Worm (Caenorhabditis elegans) whole organism, L1 larva: ENCODE measurements around the gene mdt-11.
A peak's percentile ranks its signal among the peaks of the same experiment; 100 is the strongest.

Experiments
- C04F5.9 ChIP-seq: sonication (generic microtip); optimal IDR thresholded peaks from 2 replicates; lab custom pipeline; 2016; ENCODE audit warnings: missing genetic modification characterization, missing compliant biosample characterization
- C16A3.4 ChIP-seq: fragments of 150-350 bp; optimal IDR thresholded peaks from 2 replicates; lab custom pipeline; 2014; ENCODE audit warnings: missing biosample characterization, missing genetic modification characterization
- C34B4.2 ChIP-seq: sonication (generic microtip); optimal IDR thresholded peaks from 2 replicates; lab custom pipeline; 2017; ENCODE audit warnings: mild to moderate bottlenecking, missing genetic modification characterization, missing compliant biosample characterization
- Y116A8C.19 ChIP-seq: sonication (generic microtip); optimal IDR thresholded peaks from 2 replicates; lab custom pipeline; 2016; ENCODE audit warnings: missing compliant biosample characterization, missing genetic modification characterization, borderline replicate concordance
- ama-1 ChIP-seq: fragments of 150-350 bp; optimal IDR thresholded peaks from 2 replicates; lab custom pipeline; 2014
- blmp-1 ChIP-seq: fragments of 150-350 bp; optimal IDR thresholded peaks from 2 replicates; lab custom pipeline; 2014; ENCODE audit warnings: missing biosample characterization, missing genetic modification characterization
- ceh-63 ChIP-seq: fragments of 200-800 bp; sonication (Bioruptor generic); optimal IDR thresholded peaks from 2 replicates; lab custom pipeline; 2018; ENCODE audit warnings: mild to moderate bottlenecking, missing genetic modification characterization, missing compliant biosample characterization
- ceh-82 ChIP-seq, 3 experiments: fragments of 150-350 bp in 1 of 3; sonication (generic microtip) in 2 of 3; optimal IDR thresholded peaks; 2 replicates each; lab custom pipeline; 2014 to 2017; ENCODE audit warnings: missing biosample characterization in 3 of 3, missing genetic modification characterization in 3 of 3
- dpl-1 ChIP-seq, 3 experiments: fragments of 150-350 bp in 2 of 3; sonication (generic microtip) in 1 of 3; optimal IDR thresholded peaks; 2 replicates each; lab custom pipeline; 2014 to 2017; ENCODE audit warnings: missing biosample characterization in 3 of 3, missing genetic modification characterization in 3 of 3, missing genetic modification reagents in 3 of 3
- dsc-1 ChIP-seq: sonication (generic microtip); optimal IDR thresholded peaks from 2 replicates; lab custom pipeline; 2016; ENCODE audit warnings: mild to moderate bottlenecking, missing genetic modification characterization, missing compliant biosample characterization
- efl-1 ChIP-seq, 4 experiments: fragments of 150-350 bp; optimal IDR thresholded peaks in 3 of 4; peaks in 1 of 4; 1 replicate in 1 of 4; 2 replicates in 3 of 4; lab custom pipeline; 2014; ENCODE audit warnings: missing biosample characterization in 2 of 4, missing genetic modification characterization in 2 of 4, missing genetic modification reagents in 2 of 4
- egl-27 ChIP-seq, 2 experiments: fragments of 150-350 bp in 1 of 2; sonication (generic microtip); optimal IDR thresholded peaks; 3 replicates each; lab custom pipeline; 2017 to 2018; ENCODE audit warnings: missing biosample characterization in 2 of 2, missing genetic modification characterization in 2 of 2, missing genetic modification reagents in 2 of 2
- elt-3 ChIP-seq, 6 experiments: fragments of 150-350 bp in 1 of 6; sonication (generic microtip); optimal IDR thresholded peaks; 2 replicates each; lab custom pipeline; 2017 to 2018; ENCODE audit warnings: missing biosample characterization in 6 of 6, missing genetic modification characterization in 6 of 6, inconsistent platforms in 1 of 6
- fkh-8 ChIP-seq: sonication (generic microtip); optimal IDR thresholded peaks from 2 replicates; lab custom pipeline; 2016; ENCODE audit warnings: mild to moderate bottlenecking, missing genetic modification characterization, missing compliant biosample characterization
- grh-1 ChIP-seq: fragments of 200-800 bp; sonication (Bioruptor generic); IDR thresholded peaks from 2 replicates; pipeline ENCODE4 v1.3.6; 2022; ENCODE audit warnings: missing genetic modification reagents, missing genetic modification characterization, missing compliant biosample characterization
- hpl-2 ChIP-seq: fragments of 150-350 bp; optimal IDR thresholded peaks from 2 replicates; lab custom pipeline; 2014; ENCODE audit warnings: missing biosample characterization, missing genetic modification reagents, missing genetic modification characterization
- irx-1 ChIP-seq: sonication (generic microtip); optimal IDR thresholded peaks from 2 replicates; lab custom pipeline; 2016; ENCODE audit warnings: missing genetic modification characterization, missing compliant biosample characterization
- isw-1 ChIP-seq: fragments of 200-800 bp; sonication (Bioruptor generic); IDR thresholded peaks from 2 replicates; pipeline ENCODE4 v1.3.6; 2022; ENCODE audit warnings: missing genetic modification characterization, missing compliant biosample characterization
- lin-13 ChIP-seq: fragments of 150-350 bp; optimal IDR thresholded peaks from 2 replicates; lab custom pipeline; 2014; ENCODE audit warnings: missing biosample characterization, missing genetic modification reagents, missing genetic modification characterization
- lin-14 ChIP-seq: fragments of 200-800 bp; sonication (Bioruptor generic); optimal IDR thresholded peaks from 2 replicates; lab custom pipeline; 2018; ENCODE audit warnings: mild to moderate bottlenecking, missing genetic modification characterization, moderate library complexity, missing compliant biosample characterization
- lin-35 ChIP-seq, 2 experiments: fragments of 150-350 bp; optimal IDR thresholded peaks; 2 replicates each; lab custom pipeline; 2014; ENCODE audit warnings: missing biosample characterization in 2 of 2, missing genetic modification characterization in 2 of 2, missing genetic modification reagents in 2 of 2
- lin-39 ChIP-seq: fragments of 150-350 bp; optimal IDR thresholded peaks from 2 replicates; lab custom pipeline; 2014; ENCODE audit warnings: missing biosample characterization, missing genetic modification reagents, missing genetic modification characterization
- lsy-2 ChIP-seq, 2 experiments: fragments of 150-350 bp; optimal IDR thresholded peaks; 2 replicates each; lab custom pipeline; 2014; ENCODE audit warnings: missing biosample characterization in 2 of 2, missing genetic modification characterization in 2 of 2
- mdl-1 ChIP-seq, 2 experiments: fragments of 150-350 bp; optimal IDR thresholded peaks; 2 replicates each; lab custom pipeline; 2014 to 2017; ENCODE audit warnings: missing biosample characterization in 2 of 2, missing genetic modification characterization in 2 of 2, inconsistent platforms in 1 of 2
- mef-2 ChIP-seq: fragments of 150-350 bp; optimal IDR thresholded peaks from 2 replicates; lab custom pipeline; 2014; ENCODE audit warnings: missing biosample characterization, missing genetic modification characterization
- nhr-19 ChIP-seq: fragments of 200-800 bp; sonication (Bioruptor generic); conservative IDR thresholded peaks from 2 replicates; pipeline ENCODE4 v1.3.6; 2022; ENCODE audit warnings: missing genetic modification characterization, missing compliant biosample characterization
- nhr-47 ChIP-seq: sonication (generic microtip); optimal IDR thresholded peaks from 2 replicates; lab custom pipeline; 2016; ENCODE audit warnings: mild to moderate bottlenecking, missing genetic modification characterization, moderate library complexity, missing compliant biosample characterization
- nhr-71 ChIP-seq: sonication (generic microtip); optimal IDR thresholded peaks from 2 replicates; lab custom pipeline; 2016; ENCODE audit warnings: mild to moderate bottlenecking, missing genetic modification characterization, moderate library complexity, missing compliant biosample characterization
- nhr-76 ChIP-seq: sonication (generic microtip); optimal IDR thresholded peaks from 2 replicates; lab custom pipeline; 2017; ENCODE audit warnings: missing biosample characterization, missing genetic modification characterization
- nhr-77 ChIP-seq: fragments of 150-350 bp; optimal IDR thresholded peaks from 2 replicates; lab custom pipeline; 2014; ENCODE audit warnings: missing biosample characterization, missing genetic modification characterization
- nhr-84 ChIP-seq: sonication (generic microtip); optimal IDR thresholded peaks from 2 replicates; lab custom pipeline; 2017; ENCODE audit warnings: missing biosample characterization, missing genetic modification characterization
- nhr-85 ChIP-seq: sonication (generic microtip); peaks from one replicate; lab custom pipeline; 2016; ENCODE audit warnings: missing genetic modification characterization, inconsistent platforms, missing compliant biosample characterization
- pax-3 ChIP-seq: fragments of 200-800 bp; sonication (Bioruptor generic); optimal IDR thresholded peaks from 2 replicates; lab custom pipeline; 2018; ENCODE audit warnings: mild to moderate bottlenecking, missing genetic modification characterization, moderate library complexity, missing compliant biosample characterization
- rnt-1 ChIP-seq: sonication (generic microtip); optimal IDR thresholded peaks from 2 replicates; lab custom pipeline; 2016; ENCODE audit warnings: mild to moderate bottlenecking, missing genetic modification characterization, moderate library complexity, missing compliant biosample characterization
- skn-1 ChIP-seq: fragments of 150-350 bp; optimal IDR thresholded peaks from 2 replicates; lab custom pipeline; 2014; ENCODE audit warnings: missing biosample characterization, missing genetic modification characterization
- snu-23 ChIP-seq: sonication (generic microtip); optimal IDR thresholded peaks from 2 replicates; lab custom pipeline; 2016; ENCODE audit warnings: missing genetic modification characterization, missing compliant biosample characterization
- swsn-7 ChIP-seq: sonication (generic microtip); optimal IDR thresholded peaks from 2 replicates; lab custom pipeline; 2016; ENCODE audit warnings: missing genetic modification characterization, missing compliant biosample characterization
- tbx-2 ChIP-seq: sonication (generic microtip); optimal IDR thresholded peaks from 2 replicates; lab custom pipeline; 2016; ENCODE audit warnings: missing genetic modification characterization, missing compliant biosample characterization
- tlp-1 ChIP-seq: fragments of 150-350 bp; optimal IDR thresholded peaks from 2 replicates; lab custom pipeline; 2014; ENCODE audit warnings: missing biosample characterization, missing genetic modification characterization
- unc-30 ChIP-seq: sonication (generic microtip); optimal IDR thresholded peaks from 2 replicates; lab custom pipeline; 2017; ENCODE audit warnings: missing biosample characterization, missing genetic modification characterization
- unc-62 ChIP-seq: fragments of 150-350 bp; optimal IDR thresholded peaks from 2 replicates; lab custom pipeline; 2014; ENCODE audit warnings: missing biosample characterization, missing genetic modification reagents, missing genetic modification characterization
- unc-86 ChIP-seq: sonication (generic microtip); optimal IDR thresholded peaks from 2 replicates; lab custom pipeline; 2016; ENCODE audit warnings: missing genetic modification characterization, missing compliant biosample characterization
- zag-1 ChIP-seq: fragments of 150-350 bp; optimal IDR thresholded peaks from 2 replicates; lab custom pipeline; 2014; ENCODE audit warnings: missing biosample characterization, missing genetic modification characterization
- zip-4 ChIP-seq: fragments of 200-800 bp; sonication (Bioruptor generic); optimal IDR thresholded peaks from 2 replicates; lab custom pipeline; 2018; ENCODE audit warnings: mild to moderate bottlenecking, missing genetic modification characterization, moderate library complexity, missing compliant biosample characterization
- ztf-11 ChIP-seq, 2 experiments: sonication (generic microtip); optimal IDR thresholded peaks; 2 replicates each; lab custom pipeline; 2016 to 2017; ENCODE audit warnings: missing genetic modification characterization in 2 of 2, missing biosample characterization in 1 of 2, missing compliant biosample characterization in 1 of 2
- ztf-4 ChIP-seq: fragments of 150-350 bp; optimal IDR thresholded peaks from 2 replicates; lab custom pipeline; 2014; ENCODE audit warnings: missing biosample characterization, missing genetic modification characterization

mdt-11 gene

DNA sequence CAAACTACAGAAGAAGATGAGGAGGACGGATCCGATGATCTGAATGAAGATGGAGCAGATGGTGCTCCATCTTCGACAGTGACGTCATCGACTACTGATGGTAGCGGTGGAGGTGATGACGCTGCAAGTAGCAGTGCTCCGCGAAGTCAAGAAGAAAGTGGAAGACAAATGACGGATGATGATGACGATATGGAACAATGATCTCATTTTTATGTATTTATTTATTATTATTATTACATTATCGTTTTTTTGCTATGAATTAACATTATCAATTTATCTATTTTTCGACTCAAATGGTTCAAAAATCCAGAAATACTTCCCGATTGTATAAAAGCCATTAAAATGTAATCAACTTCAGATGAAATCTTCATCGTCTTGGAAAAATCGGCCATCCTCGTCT, 665 bp downstream of the mdt-11 start, which contains the start of gene R144.3 (continued):
- TF ChIP-seq ceh-63 (GFP tag; lab: Kevin White, UChicago) = no peak

ce11 chrIII:5022964-5023363, 1.9 kb downstream of the mdt-11 start, which contains the start of gene R144.13:
R144.13 (plus strand) TSS chrIII:5023264.
- no peak for TF ChIP-seq lin-39
- TF ChIP-seq unc-62 (GFP tag; lab: Kevin White, UChicago) = no peak
- no peak for TF ChIP-seq nhr-77
- no peak for TF ChIP-seq efl-1 (optimal IDR thresholded peaks at IDR 0.05; lab: Kevin White, UChicago)
- peak in 1 of 2 experiments; percentile 68 for TF ChIP-seq efl-1 (GFP tag; optimal IDR thresholded peaks at IDR 0.05 in 1 of 2; lab: Kevin White, UChicago)
- TF ChIP-seq tlp-1 = no peak
- TF ChIP-seq tbx-2 (tag; lab: Kevin White, UChicago) = no peak
- TF ChIP-seq rnt-1 (tag; lab: Kevin White, UChicago) = no peak

DNA sequence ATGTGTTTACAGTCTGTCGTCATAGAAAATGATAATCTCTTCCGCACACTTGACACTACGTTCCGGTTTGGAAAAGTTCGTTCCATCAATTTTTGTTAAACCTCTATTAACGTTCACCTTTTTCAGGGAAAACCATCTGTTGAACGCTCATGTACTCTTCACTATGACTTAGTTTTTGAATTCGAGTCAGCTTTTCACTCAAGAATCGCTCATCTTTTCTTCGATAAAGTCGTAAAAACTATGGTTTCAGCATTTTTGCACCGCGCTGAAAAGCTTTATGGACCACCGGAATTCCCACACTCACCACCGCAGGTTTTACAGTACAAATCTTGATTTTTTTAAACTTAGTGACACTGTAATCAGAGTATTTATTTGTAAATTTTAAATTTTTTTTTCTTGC, 2.6 kb downstream of the mdt-11 start:
- no peak for TF ChIP-seq nhr-19 (GFP tag; lab: Robert Waterston, UW)
- TF ChIP-seq lin-14 = no peak
- TF ChIP-seq ztf-4 (tag; lab: Kevin White, UChicago) = peak; percentile 32
- no peak for TF ChIP-seq C34B4.2 (tag; lab: Kevin White, UChicago)
- no peak for TF ChIP-seq unc-30 (tag; lab: Kevin White, UChicago)
- no peak for TF ChIP-seq mef-2
- peak; percentile 26 for TF ChIP-seq nhr-85 (tag; lab: Kevin White, UChicago)
- no peak for TF ChIP-seq ztf-11 (tag; optimal IDR thresholded peaks at IDR 0.05; lab: Kevin White, UChicago)
- TF ChIP-seq nhr-84 (tag; lab: Kevin White, UChicago) = no peak

DNA sequence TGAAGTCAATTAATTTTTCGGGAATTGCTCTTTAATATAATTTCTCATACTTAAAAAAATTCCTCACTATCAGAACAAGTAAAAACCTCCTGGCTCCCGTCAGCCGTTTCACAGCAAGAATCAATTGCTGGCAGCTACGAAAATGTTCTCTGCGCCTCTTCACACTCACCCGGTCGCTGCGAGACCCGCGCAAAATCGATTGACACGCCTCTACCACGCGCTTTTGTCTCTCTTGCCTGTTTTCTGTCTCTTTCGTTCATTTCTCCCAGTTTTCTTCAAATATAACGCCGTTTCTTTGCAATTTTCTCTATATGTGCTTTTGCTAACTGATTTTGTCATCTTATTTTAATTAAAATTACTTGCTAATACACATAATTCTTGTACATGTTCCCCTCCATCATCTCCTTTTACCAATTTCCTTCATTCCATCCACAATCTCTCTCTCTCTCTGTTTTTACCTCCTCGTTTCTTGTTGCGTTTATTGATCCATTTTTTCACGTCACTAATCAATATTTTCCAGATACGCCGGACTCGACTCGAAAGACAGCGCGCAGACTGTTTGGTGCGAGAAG, 3.5 kb downstream of the mdt-11 start, which contains the start of gene pcf-11:
Gene pcf-11, plus strand, starts transcription at position 522 of the 572 bp plus-strand sequence.
- TF ChIP-seq C04F5.9 (tag; lab: Kevin White, UChicago) (no peak), lsy-2 (tag; optimal IDR thresholded peaks at IDR 0.05; lab: Kevin White, UChicago) (peak; percentile 43 to 78), nhr-84 (tag; lab: Kevin White, UChicago) (no peak), C16A3.4 (tag; lab: Kevin White, UChicago) (peak; percentile 34), irx-1 (peak; percentile 9), ceh-82 (tag; optimal IDR thresholded peaks at IDR 0.05; lab: Kevin White, UChicago) (peak; percentile 24 to 84 (median 40)), blmp-1 (tag; lab: Kevin White, UChicago) (peak; percentile 13), skn-1 (peak; percentile 58), nhr-76 (tag; lab: Kevin White, UChicago) (no peak), grh-1 (GFP tag; lab: Robert Waterston, UW) (no peak), isw-1 (GFP tag; lab: Robert Waterston, UW) (peak; percentile 56), elt-3 (tag; optimal IDR thresholded peaks at IDR 0.05; lab: Kevin White, UChicago) (peak in 2 of 6 experiments; percentile 5 to 8), Y116A8C.19 (no peak), nhr-47 (tag; lab: Kevin White, UChicago) (peak; percentile 47), zag-1 (tag; lab: Kevin White, UChicago) (no peak), ama-1 (peak; percentile 53), dpl-1 (GFP tag; optimal IDR thresholded peaks at IDR 0.05; lab: Kevin White, UChicago) (peak; percentile 51 to 63 (median 55)), nhr-71 (tag; lab: Kevin White, UChicago) (peak; percentile 69), ceh-63 (GFP tag; lab: Kevin White, UChicago) (no peak), pax-3 (tag; lab: Kevin White, UChicago) (no peak), fkh-8 (peak; percentile 40), hpl-2 (GFP tag; lab: Kevin White, UChicago) (no peak), lin-35 (GFP tag; optimal IDR thresholded peaks at IDR 0.05; lab: Kevin White, UChicago) (peak; percentile 69 to 75), swsn-7 (peak; percentile 51), lin-14 (peak; percentile 74), mdl-1 (tag; optimal IDR thresholded peaks at IDR 0.05; lab: Kevin White, UChicago) (peak in 1 of 2 experiments; percentile 80), unc-86 (tag; lab: Kevin White, UChicago) (peak; percentile 53), C34B4.2 (tag; lab: Kevin White, UChicago) (no peak), lin-13 (GFP tag; lab: Kevin White, UChicago) (peak; percentile 28), egl-27 (tag; optimal IDR thresholded peaks at IDR 0.05; lab: Kevin White, UChicago) (no peak), tlp-1 (no peak), zip-4 (GFP tag; lab: Kevin White, UChicago) (no peak), dsc-1 (tag; lab: Kevin White, UChicago) (peak; percentile 25), snu-23 (GFP tag; lab: Kevin White, UChicago) (peak; percentile 78)
